Fruit fly (Drosophila melanogaster) whole organism, adult: Measurements from ENCODE around the gene CG7879.

ENCODE experiments used
- CG12768 ChIP-seq: fragments of 200-800 bp; sonication (Bioruptor generic); optimal IDR thresholded peaks from 2 replicates; lab custom pipeline; 2017; ENCODE audit warnings: missing biosample characterization, missing genetic modification characterization, mild to moderate bottlenecking, moderate library complexity, missing genetic modification reagents
- CG14711 ChIP-seq: fragments of 200-800 bp; sonication (Bioruptor generic); optimal IDR thresholded peaks from 2 replicates; lab custom pipeline; 2018; ENCODE audit warnings: missing biosample characterization, mild to moderate bottlenecking, missing genetic modification characterization, moderate library complexity
- CG33017 ChIP-seq: fragments of 200-800 bp; sonication (Bioruptor generic); optimal IDR thresholded peaks from 2 replicates; lab custom pipeline; 2018; ENCODE audit warnings: missing biosample characterization, mild to moderate bottlenecking, missing genetic modification characterization, moderate library complexity
- CG7101 ChIP-seq: fragments of 200-800 bp; sonication (Bioruptor generic); optimal IDR thresholded peaks from 2 replicates; lab custom pipeline; 2018; ENCODE audit warnings: missing biosample characterization, mild to moderate bottlenecking, missing genetic modification characterization, moderate library complexity
- Clk ChIP-seq: fragments of 200-800 bp; sonication (Bioruptor generic); optimal IDR thresholded peaks from 2 replicates; lab custom pipeline; 2017; ENCODE audit warnings: missing biosample characterization, missing genetic modification characterization
- Crg-1 ChIP-seq: fragments of 200-800 bp; sonication (Bioruptor generic); optimal IDR thresholded peaks from 2 replicates; lab custom pipeline; 2016; ENCODE audit warnings: missing biosample characterization, missing genetic modification characterization
- cic ChIP-seq: fragments of 200-800 bp; sonication (Bioruptor generic); optimal IDR thresholded peaks from 2 replicates; lab custom pipeline; 2017; ENCODE audit warnings: missing biosample characterization, mild to moderate bottlenecking, missing genetic modification characterization, moderate library complexity
- cnc ChIP-seq, 2 experiments: fragments of >200 bp; optimal IDR thresholded peaks; 2 replicates each; lab custom pipeline; 2017
- kay ChIP-seq: fragments of 200-800 bp; sonication (Bioruptor generic); peaks from one replicate; lab custom pipeline; 2016; ENCODE audit warnings: missing biosample characterization, missing genetic modification characterization, borderline replicate concordance
- ovo ChIP-seq: fragments of 200-800 bp; sonication (Bioruptor generic); optimal IDR thresholded peaks from 2 replicates; lab custom pipeline; 2016; ENCODE audit warnings: missing biosample characterization, missing genetic modification characterization
- pad ChIP-seq: fragments of 200-800 bp; sonication (Bioruptor generic); optimal IDR thresholded peaks from 3 replicates; lab custom pipeline; 2017; ENCODE audit warnings: missing biosample characterization, missing genetic modification characterization, mild to moderate bottlenecking, moderate library complexity, missing genetic modification reagents

DNA sequence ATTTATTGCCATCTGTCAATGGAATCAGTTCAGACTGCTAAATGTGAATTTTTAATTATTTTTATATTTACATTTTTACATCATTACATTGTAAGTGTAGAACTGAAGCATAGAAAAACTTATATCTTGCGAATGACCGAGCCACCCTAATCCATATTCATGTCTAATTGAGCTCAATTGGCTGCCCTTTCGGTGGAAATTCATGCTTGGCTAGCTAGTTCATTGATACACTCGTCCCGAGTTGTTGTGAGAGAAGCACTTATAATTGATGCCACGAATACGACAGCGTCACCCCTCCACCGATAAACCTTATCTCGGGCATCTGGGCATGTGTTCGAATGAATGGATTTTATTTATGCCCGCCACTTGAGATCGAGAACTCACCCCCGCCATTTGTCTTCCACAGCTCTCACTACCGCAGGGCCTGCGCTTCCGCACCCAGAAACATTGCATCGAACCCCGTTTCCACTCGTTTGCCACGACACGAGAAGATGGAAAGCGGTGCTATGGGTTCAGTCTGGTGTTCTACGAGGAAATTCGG is 30.0 kb downstream of the CG7879 start:
- TF ChIP-seq cnc (optimal IDR thresholded peaks at IDR 0.05; lab: Kevin White, UChicago) (no peak), kay (no peak), CG7101 (tag; lab: Kevin White, UChicago) (no peak), Crg-1 (GFP tag; lab: Kevin White, UChicago) (no peak), CG33017 (tag; lab: Kevin White, UChicago) (no peak), ovo (GFP tag; lab: Kevin White, UChicago) (no peak), CG14711 (tag; lab: Kevin White, UChicago) (no peak), pad (no peak), CG12768 (GFP tag; lab: Kevin White, UChicago) (no peak), Clk (GFP tag; lab: Kevin White, UChicago) (no peak), cic (peak; percentile 7)
